Worm (Caenorhabditis elegans) whole organism, young adult: ENCODE measurements around the gene B0464.6.

ENCODE experiments used
- C06A6.2 ChIP-seq: fragments of 200-800 bp; sonication (Bioruptor generic); conservative IDR thresholded peaks from 2 replicates; pipeline ENCODE4 v1.3.6; 2022; ENCODE audit warnings: missing genetic modification characterization, missing compliant biosample characterization
- C17E4.6 ChIP-seq: fragments of 200-800 bp; sonication (Bioruptor generic); IDR thresholded peaks from 2 replicates; pipeline ENCODE4 v1.3.6; 2022; ENCODE audit warnings: missing genetic modification reagents, missing genetic modification characterization, missing compliant biosample characterization
- D2030.7 ChIP-seq: fragments of 200-800 bp; sonication (Bioruptor generic); IDR thresholded peaks from 2 replicates; pipeline ENCODE4 v1.3.6; 2022; ENCODE audit warnings: missing genetic modification reagents, missing genetic modification characterization, missing compliant biosample characterization
- F57C9.4 ChIP-seq: sonication (generic microtip); optimal IDR thresholded peaks from 2 replicates; lab custom pipeline; 2017; ENCODE audit warnings: mild to moderate bottlenecking, missing genetic modification characterization, missing compliant biosample characterization
- cebp-1 ChIP-seq, 2 experiments: fragments of 200-800 bp in 1 of 2; sonication (Bioruptor generic) in 1 of 2; sonication (generic microtip) in 1 of 2; IDR thresholded peaks in 1 of 2; optimal IDR thresholded peaks in 1 of 2; 2 replicates each; pipeline versions ENCODE4 v1.3.6 to Lab custom; 2017 to 2022; ENCODE audit warnings: missing compliant biosample characterization in 2 of 2, missing genetic modification characterization in 2 of 2, mild to moderate bottlenecking in 1 of 2, missing genetic modification reagents in 1 of 2, moderate library complexity in 1 of 2
- him-1 ChIP-seq: sonication (generic microtip); optimal IDR thresholded peaks from 2 replicates; lab custom pipeline; 2016; ENCODE audit warnings: missing genotype, missing genetic modification reagents, missing genetic modification characterization, missing compliant biosample characterization
- let-526 ChIP-seq: fragments of 200-800 bp; sonication (Bioruptor generic); IDR thresholded peaks from 2 replicates; pipeline ENCODE4 v1.3.6; 2022; ENCODE audit warnings: missing genetic modification reagents, missing genetic modification characterization, missing compliant biosample characterization
- mcd-1 ChIP-seq: fragments of 200-800 bp; sonication (Bioruptor generic); IDR thresholded peaks from 2 replicates; pipeline ENCODE4 v1.3.6; 2022; ENCODE audit warnings: missing genetic modification reagents, missing genetic modification characterization, missing compliant biosample characterization
- nfya-1 ChIP-seq: sonication (generic microtip); optimal IDR thresholded peaks from 2 replicates; lab custom pipeline; 2017; ENCODE audit warnings: antibody characterized with exemption, missing compliant biosample characterization, missing genetic modification characterization, borderline replicate concordance; ENCODE audit not compliant: insufficient read depth
- nhr-27 ChIP-seq: fragments of 200-800 bp; sonication (Bioruptor generic); optimal IDR thresholded peaks from 2 replicates; lab custom pipeline; 2018; ENCODE audit warnings: mild to moderate bottlenecking, missing genetic modification characterization, moderate library complexity, missing compliant biosample characterization
- pha-4 ChIP-seq: fragments of 150-350 bp; sonication (generic microtip); optimal IDR thresholded peaks from 2 replicates; lab custom pipeline; 2014; ENCODE audit warnings: missing biosample characterization, missing genetic modification reagents, missing genetic modification characterization
- sdz-38 ChIP-seq: sonication (generic microtip); optimal IDR thresholded peaks from 2 replicates; lab custom pipeline; 2016; ENCODE audit warnings: missing genotype, missing genetic modification characterization, missing compliant biosample characterization

DNA sequence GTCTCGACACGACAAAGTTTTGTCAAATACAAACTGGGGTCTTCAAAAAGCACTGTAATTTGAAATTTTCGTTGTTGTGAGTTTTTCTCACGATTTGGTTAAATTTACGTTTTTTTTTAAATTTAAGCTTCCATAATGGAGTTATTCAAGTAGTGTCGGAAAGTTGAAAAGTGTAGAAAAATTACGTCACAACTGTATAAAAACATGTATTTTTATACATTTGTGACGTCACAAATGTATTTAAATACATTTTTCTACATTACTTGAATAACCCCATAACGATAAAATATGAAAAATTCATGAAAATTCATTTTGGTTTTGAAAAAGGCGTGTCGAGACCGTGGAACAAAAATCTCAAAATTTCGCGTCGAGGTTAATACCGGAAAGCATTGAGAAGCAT, 31.6 kb upstream of the B0464.6 start:
- no peak for TF ChIP-seq mcd-1
- no peak for TF ChIP-seq C06A6.2 (GFP tag; lab: Robert Waterston, UW)
- TF ChIP-seq F57C9.4: no peak
- no peak for TF ChIP-seq nfya-1 (tag; lab: Kevin White, UChicago)
- TF ChIP-seq D2030.7 (GFP tag; lab: Robert Waterston, UW): no peak
- no peak for TF ChIP-seq C17E4.6 (GFP tag; lab: Robert Waterston, UW)
- TF ChIP-seq him-1: no peak
- no peak for TF ChIP-seq nhr-27 (tag; lab: Kevin White, UChicago)
- TF ChIP-seq sdz-38 (tag; lab: Kevin White, UChicago): no peak
- no peak for TF ChIP-seq let-526 (GFP tag; lab: Robert Waterston, UW)
- no peak for TF ChIP-seq cebp-1 (GFP tag; IDR thresholded peaks at IDR 0.05; lab: Robert Waterston, UW)
- TF ChIP-seq cebp-1 (tag; optimal IDR thresholded peaks at IDR 0.05; lab: Kevin White, UChicago): no peak
- TF ChIP-seq pha-4 (tag; lab: Kevin White, UChicago): no peak
